Worm (Caenorhabditis elegans): ENCODE results near the gene C50H2.7.

DNA sequence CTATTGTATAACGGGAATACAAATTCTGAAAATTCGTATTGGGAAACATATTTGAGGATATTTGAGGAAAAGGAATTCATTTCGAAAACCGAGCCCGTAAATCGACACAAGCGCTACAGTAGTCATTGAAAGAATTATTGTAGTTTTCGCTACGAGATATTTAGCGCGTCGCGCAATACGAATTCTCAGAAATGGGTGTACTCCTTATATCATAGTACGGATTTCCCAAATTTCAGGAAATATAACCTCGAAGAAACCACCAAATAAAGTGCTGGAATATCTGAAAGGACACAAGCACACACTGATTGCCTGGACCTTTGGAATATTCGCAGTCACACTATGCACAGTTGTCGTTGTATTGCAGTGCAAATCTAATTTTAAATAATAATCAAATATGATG is 4.8 kb downstream of the C50H2.7 start:
- TF ChIP-seq him-1 (tag; optimal IDR thresholded peaks at IDR 0.05) (no peak), W03F9.2 (tag; optimal IDR thresholded peaks at IDR 0.05) (no peak), dao-5 (tag; optimal IDR thresholded peaks at IDR 0.05) (no peak)
